ENCODE assay signal across 1 fruit fly cellular context in genomic region chr2L:16676651-16677359, dm6.
TF ChIP-seq lines count a peak whose summit lies in the region.

TSS of gene Trpgamma (minus strand) at chr2L:16676701.
TSS of gene her (plus strand) at chr2L:16677185.

TF ChIP-seq in whole organism, embryonic, 481 proteins besides CTCF, POLR2A, EP300 and RAD21 (continued from another document):
- peak; percentile 22 for TF ChIP-seq CG2712 (tag; optimal IDR thresholded peaks at IDR 0.05; lab: Kevin White, UChicago)
- peak; percentile 22 for TF ChIP-seq CG8290 (GFP tag; optimal IDR thresholded peaks at IDR 0.05; lab: Kevin White, UChicago)
- peak in 1 of 2 experiments; percentile 65 for TF ChIP-seq CG8290 (tag; optimal IDR thresholded peaks at IDR 0.05; lab: Kevin White, UChicago)
- TF ChIP-seq gro (GFP tag; optimal IDR thresholded peaks at IDR 0.05; lab: Kevin White, UChicago), result peak; percentile 53
- TF ChIP-seq hkb (optimal IDR thresholded peaks at IDR 0.05; lab: Kevin White, UChicago), result no peak
- no peak for TF ChIP-seq hkb (GFP tag; IDR thresholded peaks at IDR 0.05; lab: Robert Waterston, UW)
- TF ChIP-seq CG33213 (GFP tag; optimal IDR thresholded peaks at IDR 0.05; lab: Kevin White, UChicago), result peak; percentile 43
- TF ChIP-seq CG15514 (GFP tag; optimal IDR thresholded peaks at IDR 0.05; lab: Kevin White, UChicago), result peak; percentile 48
- peak; percentile 64 for TF ChIP-seq exex (tag; optimal IDR thresholded peaks at IDR 0.05; lab: Kevin White, UChicago)
- TF ChIP-seq gem (tag; optimal IDR thresholded peaks at IDR 0.05; lab: Kevin White, UChicago), result no peak
- no peak for TF ChIP-seq CG18599 (GFP tag; optimal IDR thresholded peaks at IDR 0.05; lab: Kevin White, UChicago)
- TF ChIP-seq Bteb2 (GFP tag; optimal IDR thresholded peaks at IDR 0.05; lab: Kevin White, UChicago), result no peak
- no peak for TF ChIP-seq CG8281 (tag; optimal IDR thresholded peaks at IDR 0.05; lab: Kevin White, UChicago)
- TF ChIP-seq Elba2 (GFP tag; optimal IDR thresholded peaks at IDR 0.05; lab: Kevin White, UChicago), result peak; percentile 8
- TF ChIP-seq Scr (GFP tag; IDR thresholded peaks at IDR 0.05; lab: Robert Waterston, UW; ENCODE audit: partially characterized antibody), result peak; percentile 91
